Worm (Caenorhabditis elegans) whole organism, L4 larva: ENCODE results near the gene lec-6.
A peak's percentile ranks its signal among the peaks of the same experiment; 100 is the strongest.

Experiments
- F26F4.8 ChIP-seq: fragments of 200-800 bp; sonication (Bioruptor generic); conservative IDR thresholded peaks from 2 replicates; pipeline ENCODE4 v1.3.6; 2022; ENCODE audit warnings: missing genetic modification characterization, missing compliant biosample characterization
- F44E2.7 ChIP-seq: fragments of 200-800 bp; sonication (Bioruptor generic); IDR thresholded peaks from 2 replicates; pipeline ENCODE4 v2.1.2; 2022; ENCODE audit warnings: missing genetic modification characterization, missing compliant biosample characterization
- F49E8.2 ChIP-seq: sonication (generic microtip); optimal IDR thresholded peaks from 2 replicates; lab custom pipeline; 2016; ENCODE audit warnings: missing compliant biosample characterization, mild to moderate bottlenecking, missing genetic modification characterization, borderline replicate concordance
- T20F7.1 ChIP-seq: fragments of 200-800 bp; sonication (Bioruptor generic); optimal IDR thresholded peaks from 2 replicates; lab custom pipeline; 2018; ENCODE audit warnings: mild to moderate bottlenecking, missing genetic modification characterization, missing compliant biosample characterization
- Y5F2A.4 ChIP-seq: fragments of 200-800 bp; sonication (Bioruptor generic); optimal IDR thresholded peaks from 2 replicates; lab custom pipeline; 2018; ENCODE audit warnings: mild to moderate bottlenecking, missing genetic modification characterization, missing compliant biosample characterization
- ZK546.5 ChIP-seq, 2 experiments: sonication (generic microtip); optimal IDR thresholded peaks; 2 replicates each; lab custom pipeline; 2017; ENCODE audit warnings: missing biosample characterization in 2 of 2, missing genetic modification characterization in 2 of 2
- aly-2 ChIP-seq: sonication (generic microtip); optimal IDR thresholded peaks from 2 replicates; lab custom pipeline; 2018; ENCODE audit warnings: missing biosample characterization, missing genetic modification characterization
- arid-1 ChIP-seq: fragments of 200-800 bp; sonication (Bioruptor generic); conservative IDR thresholded peaks from 2 replicates; pipeline ENCODE4 v1.3.6; 2022; ENCODE audit warnings: missing genetic modification reagents, missing genetic modification characterization, missing compliant biosample characterization
- attf-4 ChIP-seq: sonication (generic microtip); optimal IDR thresholded peaks from 3 replicates; lab custom pipeline; 2017; ENCODE audit warnings: missing biosample characterization, missing genetic modification characterization
- ceh-32 ChIP-seq: sonication (generic microtip); optimal IDR thresholded peaks from 2 replicates; lab custom pipeline; 2016; ENCODE audit warnings: mild to moderate bottlenecking, missing genetic modification characterization, missing compliant biosample characterization; ENCODE audit not compliant: poor library complexity
- ceh-62 ChIP-seq: sonication (generic microtip); optimal IDR thresholded peaks from 2 replicates; lab custom pipeline; 2017; ENCODE audit warnings: missing biosample characterization, missing genetic modification characterization
- ceh-82 ChIP-seq: sonication (generic microtip); optimal IDR thresholded peaks from 2 replicates; lab custom pipeline; 2017; ENCODE audit warnings: missing biosample characterization, missing genetic modification characterization
- daf-16 ChIP-seq, 3 experiments: sonication (generic microtip); optimal IDR thresholded peaks; 2 replicates each; lab custom pipeline; 2016 to 2017; ENCODE audit warnings: missing genetic modification characterization in 3 of 3, missing genetic modification reagents in 3 of 3, mild to moderate bottlenecking in 2 of 3, missing compliant biosample characterization in 2 of 3, missing biosample characterization in 1 of 3, moderate library complexity in 1 of 3
- daf-8 ChIP-seq: fragments of 200-800 bp; sonication (Bioruptor generic); IDR thresholded peaks from 2 replicates; pipeline ENCODE4 v1.3.6; 2022; ENCODE audit warnings: missing genetic modification characterization, missing compliant biosample characterization
- dmd-6 ChIP-seq: fragments of 200-800 bp; sonication (Bioruptor generic); IDR thresholded peaks from 2 replicates; pipeline ENCODE4 v1.3.6; 2022; ENCODE audit warnings: missing genetic modification reagents, missing genetic modification characterization, missing compliant biosample characterization
- dmd-8 ChIP-seq: fragments of 200-800 bp; sonication (Bioruptor generic); IDR thresholded peaks from 2 replicates; pipeline ENCODE4 v1.3.6; 2022; ENCODE audit warnings: missing genetic modification characterization, missing compliant biosample characterization
- dmd-9 ChIP-seq: fragments of 200-800 bp; sonication (Bioruptor generic); IDR thresholded peaks from 2 replicates; pipeline ENCODE4 v1.3.6; 2022; ENCODE audit warnings: missing genetic modification reagents, missing genetic modification characterization, missing compliant biosample characterization
- dve-1 ChIP-seq: sonication (generic microtip); optimal IDR thresholded peaks from 2 replicates; lab custom pipeline; 2017; ENCODE audit warnings: antibody characterized with exemption, mild to moderate bottlenecking, missing genetic modification characterization, missing compliant biosample characterization; ENCODE audit not compliant: insufficient read depth
- fos-1 ChIP-seq: fragments of 150-350 bp; optimal IDR thresholded peaks from 2 replicates; lab custom pipeline; 2014; ENCODE audit warnings: missing biosample characterization, missing genetic modification characterization
- hif-1 ChIP-seq, 2 experiments: sonication (generic microtip); optimal IDR thresholded peaks; 2 replicates each; lab custom pipeline; 2016 to 2017; ENCODE audit warnings: missing compliant biosample characterization in 2 of 2, missing genetic modification characterization in 2 of 2, missing genetic modification reagents in 2 of 2, missing genotype in 2 of 2, mild to moderate bottlenecking in 1 of 2
- hmg-1.1 ChIP-seq: fragments of 200-800 bp; sonication (Bioruptor generic); IDR thresholded peaks from 2 replicates; pipeline ENCODE4 v1.3.6; 2022; ENCODE audit warnings: missing genetic modification reagents, missing genetic modification characterization, missing compliant biosample characterization
- lin-29 ChIP-seq: fragments of 200-800 bp; sonication (Bioruptor generic); IDR thresholded peaks from 2 replicates; pipeline ENCODE4 v1.3.6; 2022; ENCODE audit warnings: missing genetic modification reagents, missing genetic modification characterization, missing compliant biosample characterization
- lin-39 ChIP-seq: fragments of 150-350 bp; optimal IDR thresholded peaks from 2 replicates; lab custom pipeline; 2014; ENCODE audit warnings: missing biosample characterization, missing genetic modification reagents, missing genetic modification characterization
- madf-9 ChIP-seq: fragments of 200-800 bp; sonication (Bioruptor generic); conservative IDR thresholded peaks from 2 replicates; pipeline ENCODE4 v1.3.6; 2022; ENCODE audit warnings: missing genetic modification reagents, missing genetic modification characterization, missing compliant biosample characterization
- mdl-1 ChIP-seq, 2 experiments: fragments of 150-350 bp in 1 of 2; sonication (generic microtip) in 1 of 2; optimal IDR thresholded peaks; 2 replicates each; lab custom pipeline; 2014 to 2017; ENCODE audit warnings: missing biosample characterization in 2 of 2, missing genetic modification characterization in 2 of 2
- mdt-29 ChIP-seq: fragments of 200-800 bp; sonication (Bioruptor generic); IDR thresholded peaks from 2 replicates; pipeline ENCODE4 v1.3.6; 2022; ENCODE audit warnings: missing genetic modification reagents, missing genetic modification characterization, missing compliant biosample characterization
- nhr-11 ChIP-seq: fragments of 150-350 bp; optimal IDR thresholded peaks from 2 replicates; lab custom pipeline; 2014; ENCODE audit warnings: missing biosample characterization, missing genetic modification characterization
- nhr-111 ChIP-seq: fragments of 200-800 bp; sonication (Bioruptor generic); optimal IDR thresholded peaks from 2 replicates; lab custom pipeline; 2018; ENCODE audit warnings: mild to moderate bottlenecking, missing genetic modification characterization, missing compliant biosample characterization
- nhr-25 ChIP-seq: sonication (generic microtip); optimal IDR thresholded peaks from 2 replicates; lab custom pipeline; 2017; ENCODE audit warnings: missing genetic modification characterization, mild to moderate bottlenecking, missing compliant biosample characterization, antibody characterized with exemption, moderate library complexity, borderline replicate concordance; ENCODE audit not compliant: insufficient read depth
- nhr-6 ChIP-seq: fragments of 150-350 bp; optimal IDR thresholded peaks from 2 replicates; lab custom pipeline; 2014; ENCODE audit warnings: missing biosample characterization, missing genetic modification characterization
- php-3 ChIP-seq: fragments of 200-800 bp; sonication (Bioruptor generic); IDR thresholded peaks from 2 replicates; pipeline ENCODE4 v1.3.6; 2022; ENCODE audit warnings: missing genetic modification reagents, missing genetic modification characterization, missing compliant biosample characterization
- sdz-12 ChIP-seq: fragments of 200-800 bp; sonication (Bioruptor generic); optimal IDR thresholded peaks from 2 replicates; lab custom pipeline; 2018; ENCODE audit warnings: mild to moderate bottlenecking, missing genetic modification characterization, missing compliant biosample characterization
- skn-1 ChIP-seq: fragments of 150-350 bp; optimal IDR thresholded peaks from 2 replicates; lab custom pipeline; 2014; ENCODE audit warnings: missing biosample characterization, missing genetic modification characterization
- snpc-4 ChIP-seq: fragments of 150-350 bp; optimal IDR thresholded peaks from 2 replicates; lab custom pipeline; 2014; ENCODE audit warnings: missing biosample characterization, missing genetic modification characterization
- spr-1 ChIP-seq: sonication (generic microtip); optimal IDR thresholded peaks from 2 replicates; lab custom pipeline; 2016; ENCODE audit warnings: mild to moderate bottlenecking, missing genetic modification characterization, missing compliant biosample characterization
- tag-97 ChIP-seq: fragments of 200-800 bp; sonication (Bioruptor generic); IDR thresholded peaks from 2 replicates; pipeline ENCODE4 v1.3.6; 2022; ENCODE audit warnings: missing genetic modification characterization, missing compliant biosample characterization
- zfp-3 ChIP-seq: fragments of 200-800 bp; sonication (Bioruptor generic); conservative IDR thresholded peaks from 2 replicates; pipeline ENCODE4 v1.3.6; 2022; ENCODE audit warnings: missing genetic modification reagents, missing genetic modification characterization, missing compliant biosample characterization
- zip-11 ChIP-seq: fragments of 200-800 bp; sonication (Bioruptor generic); IDR thresholded peaks from 2 replicates; pipeline ENCODE4 v1.3.6; 2022; ENCODE audit warnings: missing genetic modification characterization, missing compliant biosample characterization

The lec-6 gene

ce11 chrIII:558832-559231, 41.3 kb downstream of the lec-6 start (continued):
- TF ChIP-seq madf-9 (GFP tag; lab: Robert Waterston, UW) (no peak), nhr-6 (tag; lab: Kevin White, UChicago) (no peak), snpc-4 (tag; lab: Kevin White, UChicago) (no peak), arid-1 (GFP tag; lab: Robert Waterston, UW) (0 out of 2 replicates have a peak, but pooled peaks have one; percentile 22), ZK546.5 (tag; optimal IDR thresholded peaks at IDR 0.05; lab: Kevin White, UChicago) (no peak)

ce11 chrIII:558083-558482, 42.1 kb downstream of the lec-6 start:
- TF ChIP-seq dmd-9 (no peak), ceh-82 (tag; lab: Kevin White, UChicago) (no peak), dmd-8 (no peak), skn-1 (tag; lab: Kevin White, UChicago) (no peak), ceh-32 (no peak), nhr-111 (GFP tag; lab: Kevin White, UChicago) (no peak), F44E2.7 (no peak), dve-1 (tag; lab: Kevin White, UChicago) (no peak), Y5F2A.4 (no peak), fos-1 (tag; lab: Kevin White, UChicago) (no peak), F49E8.2 (tag; lab: Kevin White, UChicago) (no peak), madf-9 (GFP tag; lab: Robert Waterston, UW) (no peak), nhr-6 (tag; lab: Kevin White, UChicago) (no peak), mdt-29 (GFP tag; lab: Robert Waterston, UW) (no peak), daf-16 (GFP tag; optimal IDR thresholded peaks at IDR 0.05; lab: Kevin White, UChicago) (no peak), daf-16 (tag; optimal IDR thresholded peaks at IDR 0.05; lab: Kevin White, UChicago) (no peak), nhr-25 (tag; lab: Kevin White, UChicago) (no peak), hmg-1.1 (GFP tag; lab: Robert Waterston, UW) (no peak), snpc-4 (tag; lab: Kevin White, UChicago) (no peak)

DNA sequence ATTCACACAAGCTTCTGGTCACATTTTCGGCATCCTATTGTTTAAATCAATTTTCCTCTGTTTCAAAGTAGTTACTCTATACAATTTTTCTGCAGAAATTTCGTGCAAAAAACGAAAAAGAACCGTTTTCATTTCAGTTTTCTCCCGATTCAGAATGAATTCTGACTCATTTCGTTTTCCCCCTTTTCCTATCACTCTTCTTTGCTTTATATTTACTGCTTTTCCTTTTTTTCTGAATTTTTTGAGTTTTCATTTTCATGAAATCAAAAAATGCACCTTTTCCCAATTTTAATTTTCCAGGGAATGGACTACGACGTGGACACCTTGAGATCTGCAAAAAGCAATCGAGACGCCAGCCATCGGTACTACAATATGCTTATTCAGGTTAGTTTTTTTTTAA, 44.5 kb downstream of the lec-6 start, which contains the start of gene B0353.1:
Gene B0353.1 (plus strand): TSS at position 301 of the 400 bp plus-strand sequence.
- TF ChIP-seq attf-4 (tag; lab: Kevin White, UChicago) (no peak), zfp-3 (no peak), skn-1 (tag; lab: Kevin White, UChicago) (no peak), dmd-6 (GFP tag; lab: Robert Waterston, UW) (no peak), daf-8 (GFP tag; lab: Robert Waterston, UW) (no peak), F26F4.8 (GFP tag; lab: Robert Waterston, UW) (no peak), hif-1 (tag; optimal IDR thresholded peaks at IDR 0.05; lab: Kevin White, UChicago) (no peak), spr-1 (tag; lab: Kevin White, UChicago) (no peak), zip-11 (GFP tag; lab: Robert Waterston, UW) (no peak), T20F7.1 (GFP tag; lab: Kevin White, UChicago) (no peak), mdl-1 (tag; optimal IDR thresholded peaks at IDR 0.05; lab: Kevin White, UChicago) (no peak), nhr-11 (tag; lab: Kevin White, UChicago) (no peak), aly-2 (tag; lab: Kevin White, UChicago) (no peak), ZK546.5 (tag; optimal IDR thresholded peaks at IDR 0.05; lab: Kevin White, UChicago) (no peak), sdz-12 (GFP tag; lab: Kevin White, UChicago) (no peak), lin-29 (GFP tag; lab: Robert Waterston, UW) (no peak), lin-39 (no peak), ceh-62 (no peak), php-3 (no peak), tag-97 (no peak)
- TF ChIP-seq, all 104 proteins: peak for 0
